Fruit fly (Drosophila melanogaster): ENCODE results near the gene CG14551.

- TF ChIP-seq CG12659 (GFP tag; optimal IDR thresholded peaks at IDR 0.05): no peak
- TF ChIP-seq twi (tag; optimal IDR thresholded peaks at IDR 0.05): peak; percentile 90
- TF ChIP-seq CG8388 (GFP tag; optimal IDR thresholded peaks at IDR 0.05): no peak
- TF ChIP-seq lbe (GFP tag; optimal IDR thresholded peaks at IDR 0.05): no peak
- no peak for TF ChIP-seq shn (GFP tag; optimal IDR thresholded peaks at IDR 0.05)
- peak in 1 of 2 experiments; percentile 78 for TF ChIP-seq tll (GFP tag; optimal IDR thresholded peaks at IDR 0.05)
- TF ChIP-seq CG3407 (GFP tag; optimal IDR thresholded peaks at IDR 0.05): no peak
- no peak for TF ChIP-seq CG6791 (GFP tag; IDR thresholded peaks at IDR 0.05; ENCODE audit: partially characterized antibody)
- no peak for TF ChIP-seq Camta (GFP tag; optimal IDR thresholded peaks at IDR 0.05)
Observed at dm6 chr3R:26024596-26025213, 38.1 kb downstream of the CG14551 start.

Measured in whole organism, embryonic.